Fruit fly (Drosophila melanogaster) whole organism, wandering third instar larva: ENCODE measurements around the gene Zip89B.

Experiments used
- Abd-B ChIP-seq: fragments of >200 bp; optimal IDR thresholded peaks from 2 replicates; lab custom pipeline; 2017; ENCODE audit warnings: missing biosample characterization, missing genetic modification characterization
- CG32264 ChIP-seq: fragments of 200-800 bp; sonication (Bioruptor generic); optimal IDR thresholded peaks from 2 replicates; lab custom pipeline; 2016; ENCODE audit warnings: missing biosample characterization, missing genetic modification characterization
- CG9705 ChIP-seq: fragments of 200-800 bp; sonication (Bioruptor generic); optimal IDR thresholded peaks from 2 replicates; lab custom pipeline; 2018; ENCODE audit warnings: missing biosample characterization, mild to moderate bottlenecking, missing genetic modification characterization
- CrebA ChIP-seq: fragments of 200-800 bp; sonication (Bioruptor generic); optimal IDR thresholded peaks from 2 replicates; lab custom pipeline; 2016; ENCODE audit warnings: missing biosample characterization, mild to moderate bottlenecking, missing genetic modification characterization, borderline replicate concordance
- Dfd ChIP-seq: fragments of >200 bp; optimal IDR thresholded peaks from 2 replicates; lab custom pipeline; 2017; ENCODE audit warnings: missing biosample characterization, missing genetic modification characterization
- Dif ChIP-seq: fragments of 200-275, 200-300 bp; sonication (Bioruptor generic); optimal IDR thresholded peaks from 2 replicates; lab custom pipeline; 2018; ENCODE audit warnings: missing biosample characterization, missing genetic modification characterization; ENCODE audit not compliant: partially characterized antibody
- GATAd ChIP-seq: sonication (Bioruptor generic); optimal IDR thresholded peaks from 2 replicates; lab custom pipeline; 2016; ENCODE audit warnings: missing biosample characterization, missing genetic modification characterization
- HLH106 ChIP-seq: fragments of 200-800 bp; optimal IDR thresholded peaks from 3 replicates; lab custom pipeline; 2019; ENCODE audit warnings: missing biosample characterization, mild to moderate bottlenecking, missing genetic modification characterization, moderate library complexity
- Hnf4 ChIP-seq: fragments of 200-800 bp; sonication (Bioruptor generic); optimal IDR thresholded peaks from 2 replicates; lab custom pipeline; 2016; ENCODE audit warnings: missing biosample characterization, mild to moderate bottlenecking, missing genetic modification characterization
- Hr78 ChIP-seq: fragments of >200 bp; optimal IDR thresholded peaks from 2 replicates; lab custom pipeline; 2017; ENCODE audit warnings: missing biosample characterization, missing genetic modification characterization
- Hr83 ChIP-seq: fragments of 200-300 bp; sonication (Bioruptor generic); optimal IDR thresholded peaks from 2 replicates; lab custom pipeline; 2016; ENCODE audit warnings: missing biosample characterization, mild to moderate bottlenecking, missing genetic modification characterization, moderate library complexity; ENCODE audit not compliant: poor library complexity, severe bottlenecking
- Jra ChIP-seq: sonication (Bioruptor generic); optimal IDR thresholded peaks from 2 replicates; lab custom pipeline; 2016; ENCODE audit warnings: missing biosample characterization, missing genetic modification characterization
- Mio ChIP-seq: sonication (Bioruptor generic); optimal IDR thresholded peaks from 2 replicates; lab custom pipeline; 2016; ENCODE audit warnings: missing biosample characterization, missing genetic modification characterization
- Myc ChIP-seq: fragments of >200 bp; optimal IDR thresholded peaks from 2 replicates; lab custom pipeline; 2017
- N ChIP-seq: fragments of >200 bp; optimal IDR thresholded peaks from 2 replicates; lab custom pipeline; 2018; ENCODE audit warnings: missing biosample characterization, missing external identifiers, missing genetic modification characterization
- OdsH ChIP-seq: fragments of 200-800 bp; sonication (Bioruptor generic); optimal IDR thresholded peaks from 2 replicates; lab custom pipeline; 2016; ENCODE audit warnings: missing biosample characterization, mild to moderate bottlenecking, missing genetic modification characterization
- Rel ChIP-seq, 2 experiments: fragments of 200-800 bp; sonication (Bioruptor generic) in 1 of 2; optimal IDR thresholded peaks; 2 replicates in 1 of 2; 3 replicates in 1 of 2; lab custom pipeline; 2016 to 2019; ENCODE audit warnings: mild to moderate bottlenecking in 2 of 2, missing biosample characterization in 2 of 2, missing genetic modification characterization in 2 of 2, moderate library complexity in 1 of 2
- Sp1 ChIP-seq: fragments of 200-800 bp; sonication (Bioruptor generic); optimal IDR thresholded peaks from 3 replicates; lab custom pipeline; 2019; ENCODE audit warnings: missing biosample characterization, mild to moderate bottlenecking, missing genetic modification characterization, moderate library complexity
- Vsx2 ChIP-seq: fragments of 200-300, 225-300 bp; sonication (Bioruptor generic); optimal IDR thresholded peaks from 2 replicates; lab custom pipeline; 2018; ENCODE audit warnings: missing biosample characterization, missing genetic modification characterization; ENCODE audit not compliant: partially characterized antibody
- br ChIP-seq: fragments of 200-800 bp; sonication (Bioruptor generic); optimal IDR thresholded peaks from 2 replicates; lab custom pipeline; 2016; ENCODE audit warnings: missing biosample characterization, missing genetic modification characterization
- brk ChIP-seq: fragments of 200-800 bp; sonication (Bioruptor generic); optimal IDR thresholded peaks from 2 replicates; lab custom pipeline; 2016; ENCODE audit warnings: missing biosample characterization, mild to moderate bottlenecking, missing genetic modification characterization
- dl ChIP-seq, 2 experiments: fragments of 175-275, 200-275 bp in 1 of 2; fragments of 200-275 bp in 1 of 2; sonication (Bioruptor generic); optimal IDR thresholded peaks; lab custom pipeline; 2018; ENCODE audit warnings: mild to moderate bottlenecking in 2 of 2, missing biosample characterization in 2 of 2, missing genetic modification characterization in 2 of 2, moderate library complexity in 2 of 2; ENCODE audit not compliant: partially characterized antibody in 2 of 2, insufficient read depth in 1 of 2
- dmrt93B ChIP-seq: fragments of 200-800 bp; sonication (Bioruptor generic); optimal IDR thresholded peaks from 2 replicates; lab custom pipeline; 2018; ENCODE audit warnings: missing biosample characterization, mild to moderate bottlenecking, missing genetic modification characterization
- dsf ChIP-seq: sonication (Bioruptor generic); optimal IDR thresholded peaks from 2 replicates; lab custom pipeline; 2016; ENCODE audit warnings: missing biosample characterization, missing genetic modification characterization, borderline replicate concordance
- ey ChIP-seq: fragments of 200-800 bp; sonication (Bioruptor generic); optimal IDR thresholded peaks from 2 replicates; lab custom pipeline; 2016; ENCODE audit warnings: missing biosample characterization, missing genetic modification characterization
- foxo ChIP-seq, 2 experiments: fragments of 200-800 bp; sonication (Bioruptor generic); optimal IDR thresholded peaks; 2 replicates in 1 of 2; 3 replicates in 1 of 2; lab custom pipeline; 2016 to 2017; ENCODE audit warnings: missing biosample characterization in 2 of 2, missing genetic modification characterization in 2 of 2
- fru ChIP-seq: fragments of 200-800 bp; sonication (Bioruptor generic); optimal IDR thresholded peaks from 3 replicates; lab custom pipeline; 2016; ENCODE audit warnings: missing biosample characterization, mild to moderate bottlenecking, missing genetic modification characterization
- h ChIP-seq: fragments of 200-800 bp; sonication (Bioruptor generic); optimal IDR thresholded peaks from 3 replicates; lab custom pipeline; 2016; ENCODE audit warnings: missing biosample characterization, mild to moderate bottlenecking, missing genetic modification characterization
- jim ChIP-seq: fragments of 175-275, 200-325 bp; sonication (Bioruptor generic); optimal IDR thresholded peaks from 2 replicates; lab custom pipeline; 2016; ENCODE audit warnings: missing biosample characterization, mild to moderate bottlenecking, missing genetic modification characterization
- lola ChIP-seq: fragments of >200 bp; optimal IDR thresholded peaks from 2 replicates; lab custom pipeline; 2017; ENCODE audit warnings: missing biosample characterization, missing genetic modification characterization
- pan ChIP-seq: fragments of >200 bp; optimal IDR thresholded peaks from 2 replicates; lab custom pipeline; 2017
- psq ChIP-seq: fragments of 200-800 bp; sonication (Bioruptor generic); optimal IDR thresholded peaks from 3 replicates; lab custom pipeline; 2017; ENCODE audit warnings: missing biosample characterization, mild to moderate bottlenecking, missing genetic modification characterization, moderate library complexity
- rgr ChIP-seq: fragments of 200-800 bp; sonication (Bioruptor generic); optimal IDR thresholded peaks from 3 replicates; lab custom pipeline; 2016; ENCODE audit warnings: missing biosample characterization, mild to moderate bottlenecking, missing genetic modification characterization
- sage ChIP-seq: fragments of 200-800 bp; sonication (Bioruptor generic); optimal IDR thresholded peaks from 2 replicates; lab custom pipeline; 2016; ENCODE audit warnings: missing biosample characterization, mild to moderate bottlenecking, missing genetic modification characterization
- sv ChIP-seq: fragments of 200-800 bp; sonication (Bioruptor generic); optimal IDR thresholded peaks from 3 replicates; lab custom pipeline; 2016; ENCODE audit warnings: missing biosample characterization, missing genetic modification characterization
- tai ChIP-seq: sonication (Bioruptor generic); optimal IDR thresholded peaks from 2 replicates; lab custom pipeline; 2016; ENCODE audit warnings: missing biosample characterization, missing genetic modification characterization
- usp ChIP-seq: fragments of >200 bp; optimal IDR thresholded peaks from 2 replicates; lab custom pipeline; 2017; ENCODE audit warnings: missing biosample characterization, missing genetic modification characterization
- woc ChIP-seq: sonication (Bioruptor generic); optimal IDR thresholded peaks from 2 replicates; lab custom pipeline; 2016; ENCODE audit warnings: missing biosample characterization, mild to moderate bottlenecking, missing genetic modification characterization

The Zip89B gene

dm6 chr3R:16280003-16280998 lies 25.3 kb upstream of the Zip89B start (continued):
- TF ChIP-seq ey (GFP tag; lab: Kevin White, UChicago) = peak; percentile 100
- TF ChIP-seq CrebA = peak; percentile 95

- TF ChIP-seq HLH106 = no peak
- no peak for TF ChIP-seq Hr78 (GFP tag; lab: Kevin White, UChicago)
- TF ChIP-seq GATAd (GFP tag; lab: Kevin White, UChicago) = no peak
- TF ChIP-seq Hr83 = no peak
- no peak for TF ChIP-seq Jra (GFP tag; lab: Kevin White, UChicago)
- no peak for TF ChIP-seq CG32264 (GFP tag; lab: Kevin White, UChicago)
- no peak for TF ChIP-seq sage (GFP tag; lab: Kevin White, UChicago)
- no peak for TF ChIP-seq N
- peak in 1 of 2 experiments; percentile 42 for TF ChIP-seq dl (GFP tag; optimal IDR thresholded peaks at IDR 0.05; lab: Kevin White, UChicago; ENCODE audit: insufficient read depth in 1 of 2, partially characterized antibody in 2 of 2)
- no peak for TF ChIP-seq Abd-B (GFP tag; lab: Kevin White, UChicago)
- no peak for TF ChIP-seq woc (GFP tag; lab: Kevin White, UChicago)
- no peak for TF ChIP-seq ey (GFP tag; lab: Kevin White, UChicago)
- TF ChIP-seq br (GFP tag; lab: Kevin White, UChicago) = no peak
- no peak for TF ChIP-seq Dfd (GFP tag; lab: Kevin White, UChicago)
- TF ChIP-seq brk (GFP tag; lab: Kevin White, UChicago) = peak; percentile 9
- TF ChIP-seq OdsH (GFP tag; lab: Kevin White, UChicago) = no peak
- TF ChIP-seq Hnf4 (GFP tag; lab: Kevin White, UChicago) = no peak
- TF ChIP-seq h = no peak
- TF ChIP-seq pan (lab: Kevin White, UChicago) = no peak
- no peak for TF ChIP-seq foxo (GFP tag; optimal IDR thresholded peaks at IDR 0.05; lab: Kevin White, UChicago)
- no peak for TF ChIP-seq CG9705 (GFP tag; lab: Kevin White, UChicago)
- TF ChIP-seq psq (GFP tag; lab: Kevin White, UChicago) = peak; percentile 87
- no peak for TF ChIP-seq dmrt93B (GFP tag; lab: Kevin White, UChicago)
- TF ChIP-seq dsf (GFP tag; lab: Kevin White, UChicago) = no peak
- TF ChIP-seq Dif (GFP tag; lab: Kevin White, UChicago) = peak; percentile 37
- no peak for TF ChIP-seq sv (GFP tag; lab: Kevin White, UChicago)
- peak; percentile 71 for TF ChIP-seq Vsx2 (GFP tag; lab: Kevin White, UChicago)
- no peak for TF ChIP-seq rgr (GFP tag; lab: Kevin White, UChicago)
- TF ChIP-seq Mio (GFP tag; lab: Kevin White, UChicago) = no peak
- no peak for TF ChIP-seq tai (GFP tag; lab: Kevin White, UChicago)
- TF ChIP-seq usp (GFP tag; lab: Kevin White, UChicago) = no peak
- no peak for TF ChIP-seq Rel (GFP tag; optimal IDR thresholded peaks at IDR 0.05; lab: Kevin White, UChicago)
- peak; percentile 63 for TF ChIP-seq Rel (tag; optimal IDR thresholded peaks at IDR 0.05; lab: Kevin White, UChicago)
- TF ChIP-seq Myc = no peak
- TF ChIP-seq CrebA = no peak
- no peak for TF ChIP-seq lola
- TF ChIP-seq jim (GFP tag; lab: Kevin White, UChicago) = no peak
- TF ChIP-seq Sp1 = no peak
- TF ChIP-seq fru (GFP tag; lab: Kevin White, UChicago) = no peak
Measured at dm6 chr3R:16281033-16281680, 24.4 kb upstream of the Zip89B start.
